Worm (Caenorhabditis elegans): Measurements from ENCODE around the gene ceeh-1.

DNA sequence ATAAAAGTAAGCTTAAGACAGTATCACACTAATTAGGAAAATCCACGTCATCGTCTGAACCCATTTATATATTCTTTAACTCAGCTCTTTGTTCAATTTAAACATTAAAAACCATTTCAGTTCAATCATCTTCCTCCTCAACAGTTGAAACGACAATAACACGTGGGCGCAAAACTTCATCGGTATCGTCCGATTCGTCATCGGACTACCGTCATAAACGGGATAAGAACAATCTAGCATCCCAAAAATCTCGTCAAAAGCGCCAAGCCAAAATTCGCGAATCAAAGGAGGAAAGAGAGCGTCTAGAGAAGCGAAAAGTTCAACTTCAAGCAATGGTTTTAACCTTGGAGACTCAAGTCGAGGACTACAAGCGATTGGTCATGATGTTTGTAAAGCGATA lies 3.1 kb upstream of the ceeh-1 start:
- TF ChIP-seq med-1 (GFP tag; optimal IDR thresholded peaks at IDR 0.05; ENCODE audit: insufficient read depth) (no peak), cog-1 (tag; optimal IDR thresholded peaks at IDR 0.05) (no peak), tab-1 (GFP tag; IDR thresholded peaks at IDR 0.05) (no peak), klf-2 (GFP tag; conservative IDR thresholded peaks at IDR 0.05) (no peak), ztf-29 (GFP tag; IDR thresholded peaks at IDR 0.05) (no peak), flt-1 (GFP tag; IDR thresholded peaks at IDR 0.05) (no peak), ref-1 (GFP tag; conservative IDR thresholded peaks at IDR 0.05) (no peak), T22C8.4 (GFP tag; IDR thresholded peaks at IDR 0.05) (no peak), ztf-23 (GFP tag; IDR thresholded peaks at IDR 0.05) (no peak)

All from whole organism, midembryonic.